Worm (Caenorhabditis elegans) whole organism, L4/young adult: ENCODE data around the gene fars-2.

Source experiments
- W03F9.2 ChIP-seq: fragments of 150-350 bp; optimal IDR thresholded peaks from 2 replicates; lab custom pipeline; 2014; ENCODE audit warnings: missing biosample characterization, missing genetic modification characterization
- him-1 ChIP-seq: sonication (generic microtip); optimal IDR thresholded peaks from 2 replicates; lab custom pipeline; 2016; ENCODE audit warnings: missing genotype, missing genetic modification reagents, missing genetic modification characterization, missing compliant biosample characterization

- TF ChIP-seq him-1 (tag; lab: Kevin White, UChicago) (no peak), W03F9.2 (tag; lab: Kevin White, UChicago) (no peak)
Observed at ce11 chrV:19882916-19883315, 24.3 kb downstream of the fars-2 start, which contains the start of gene Y116F11B.13.
